Worm (Caenorhabditis elegans): ENCODE measurements around the gene Y25C1A.2.
"Not testable (repeated sequence)": the region's sequence is repeated elsewhere in the genome, so short reads cannot be mapped to it uniquely, and the experiment has no call there.

The Y25C1A.2 gene

ce11 chrII:3129007-3129406, 16.6 kb downstream of the Y25C1A.2 start, which contains the start of gene chil-24:
TSS of gene chil-24 (plus strand) at chrII:3129162.
- TF ChIP-seq T22C8.4 (GFP tag; IDR thresholded peaks at IDR 0.05), result no peak
- no peak for TF ChIP-seq flt-1 (GFP tag; IDR thresholded peaks at IDR 0.05)

- TF ChIP-seq ztf-29 (GFP tag; IDR thresholded peaks at IDR 0.05), result peak; percentile 20; the same call in 1 of the 2 replicates
- no peak for TF ChIP-seq T22C8.4 (GFP tag; IDR thresholded peaks at IDR 0.05)
- TF ChIP-seq ztf-23 (GFP tag; IDR thresholded peaks at IDR 0.05), result no peak
- no peak for TF ChIP-seq med-1 (GFP tag; optimal IDR thresholded peaks at IDR 0.05; ENCODE audit: insufficient read depth)
- no peak for TF ChIP-seq tab-1 (GFP tag; IDR thresholded peaks at IDR 0.05)
- TF ChIP-seq cog-1 (tag; optimal IDR thresholded peaks at IDR 0.05), result no peak
Measured at ce11 chrII:3135293-3135692, 22.9 kb downstream of the Y25C1A.2 start.

- TF ChIP-seq flt-1 (GFP tag; IDR thresholded peaks at IDR 0.05) (no peak), ref-1 (GFP tag; conservative IDR thresholded peaks at IDR 0.05) (no peak), med-1 (GFP tag; optimal IDR thresholded peaks at IDR 0.05; ENCODE audit: insufficient read depth) (no peak), klf-2 (GFP tag; conservative IDR thresholded peaks at IDR 0.05) (no peak), T22C8.4 (GFP tag; IDR thresholded peaks at IDR 0.05) (no peak), ztf-29 (GFP tag; IDR thresholded peaks at IDR 0.05) (no peak), tab-1 (GFP tag; IDR thresholded peaks at IDR 0.05) (no peak), ztf-23 (GFP tag; IDR thresholded peaks at IDR 0.05) (no peak), cog-1 (tag; optimal IDR thresholded peaks at IDR 0.05) (no peak)
Measured at ce11 chrII:3137804-3138203, 25.4 kb downstream of the Y25C1A.2 start, which contains the start of gene sri-54. TSS of gene sri-54 (minus strand) at chrII:3137904.

- not testable (repeated sequence) for TF ChIP-seq tab-1, T22C8.4, ztf-23 (GFP tag; IDR thresholded peaks at IDR 0.05)
Measured at ce11 chrII:3142855-3143254, 30.4 kb downstream of the Y25C1A.2 start, which contains the start of gene sri-42. TSS of gene sri-42 (minus strand) at chrII:3142955.

ce11 chrII:3144552-3144951, 32.1 kb downstream of the Y25C1A.2 start, which contains the start of gene sri-43:
TSS of gene sri-43 (minus strand) at chrII:3144652.
- TF ChIP-seq ztf-23, ztf-29, T22C8.4 (GFP tag; IDR thresholded peaks at IDR 0.05): not testable (repeated sequence)

ce11 chrII:3145842-3146241, 33.4 kb downstream of the Y25C1A.2 start, which contains the start of gene T10D4.15:
TSS of gene T10D4.15 (plus strand) at chrII:3146142.
- TF ChIP-seq flt-1 (GFP tag; IDR thresholded peaks at IDR 0.05), result no peak

ce11 chrII:3148404-3148803, 36.0 kb downstream of the Y25C1A.2 start:
- TF ChIP-seq tab-1 (GFP tag; IDR thresholded peaks at IDR 0.05), result no peak
- no peak for TF ChIP-seq ztf-23 (GFP tag; IDR thresholded peaks at IDR 0.05)
- TF ChIP-seq ztf-29 (GFP tag; IDR thresholded peaks at IDR 0.05), result no peak
- TF ChIP-seq T22C8.4 (GFP tag; IDR thresholded peaks at IDR 0.05), result no peak
- TF ChIP-seq ref-1 (GFP tag; conservative IDR thresholded peaks at IDR 0.05), result no peak
- no peak for TF ChIP-seq klf-2 (GFP tag; conservative IDR thresholded peaks at IDR 0.05)
- TF ChIP-seq med-1 (GFP tag; optimal IDR thresholded peaks at IDR 0.05; ENCODE audit: insufficient read depth), result no peak
- no peak for TF ChIP-seq flt-1 (GFP tag; IDR thresholded peaks at IDR 0.05)

- TF ChIP-seq flt-1 (GFP tag; IDR thresholded peaks at IDR 0.05) (no peak), cog-1 (tag; optimal IDR thresholded peaks at IDR 0.05) (no peak), T22C8.4 (GFP tag; IDR thresholded peaks at IDR 0.05) (no peak), ztf-29 (GFP tag; IDR thresholded peaks at IDR 0.05) (no peak), med-1 (GFP tag; optimal IDR thresholded peaks at IDR 0.05; ENCODE audit: insufficient read depth) (no peak), tab-1 (GFP tag; IDR thresholded peaks at IDR 0.05) (no peak), ztf-23 (GFP tag; IDR thresholded peaks at IDR 0.05) (no peak)
Measured at ce11 chrII:3149521-3150190, 37.2 kb downstream of the Y25C1A.2 start, which contains the start of the genes T10D4.11 and T10D4.1. TSS of gene T10D4.11 (minus strand) at chrII:3149621. TSS of gene T10D4.1 (plus strand) at chrII:3150140.

ce11 chrII:3151615-3152014, 39.2 kb downstream of the Y25C1A.2 start, which contains the start of the genes T10D4.14 and T10D4.19:
TSS of gene T10D4.14 (minus strand) at chrII:3151715.
TSS of gene T10D4.19 (plus strand) at chrII:3151918.
- TF ChIP-seq ztf-29 (GFP tag; IDR thresholded peaks at IDR 0.05) (no peak), tab-1 (GFP tag; IDR thresholded peaks at IDR 0.05) (no peak), flt-1 (GFP tag; IDR thresholded peaks at IDR 0.05) (no peak), ztf-23 (GFP tag; IDR thresholded peaks at IDR 0.05) (no peak), T22C8.4 (GFP tag; IDR thresholded peaks at IDR 0.05) (no peak), med-1 (GFP tag; optimal IDR thresholded peaks at IDR 0.05; ENCODE audit: insufficient read depth) (no peak), ref-1 (GFP tag; conservative IDR thresholded peaks at IDR 0.05) (no peak), klf-2 (GFP tag; conservative IDR thresholded peaks at IDR 0.05) (no peak), cog-1 (tag; optimal IDR thresholded peaks at IDR 0.05) (no peak)

ce11 chrII:3154383-3154782, 42.0 kb downstream of the Y25C1A.2 start, which contains the start of gene sri-32:
TSS of gene sri-32 (minus strand) at chrII:3154483.
- TF ChIP-seq ztf-29 (GFP tag; IDR thresholded peaks at IDR 0.05) (no peak), klf-2 (GFP tag; conservative IDR thresholded peaks at IDR 0.05) (no peak), ztf-23 (GFP tag; IDR thresholded peaks at IDR 0.05) (no peak), cog-1 (tag; optimal IDR thresholded peaks at IDR 0.05) (no peak), T22C8.4 (GFP tag; IDR thresholded peaks at IDR 0.05) (no peak), ref-1 (GFP tag; conservative IDR thresholded peaks at IDR 0.05) (no peak), med-1 (GFP tag; optimal IDR thresholded peaks at IDR 0.05; ENCODE audit: insufficient read depth) (no peak), tab-1 (GFP tag; IDR thresholded peaks at IDR 0.05) (no peak), flt-1 (GFP tag; IDR thresholded peaks at IDR 0.05) (no peak)

Data from whole organism, midembryonic.